Worm (Caenorhabditis elegans): ENCODE results near the gene srh-237.

DNA sequence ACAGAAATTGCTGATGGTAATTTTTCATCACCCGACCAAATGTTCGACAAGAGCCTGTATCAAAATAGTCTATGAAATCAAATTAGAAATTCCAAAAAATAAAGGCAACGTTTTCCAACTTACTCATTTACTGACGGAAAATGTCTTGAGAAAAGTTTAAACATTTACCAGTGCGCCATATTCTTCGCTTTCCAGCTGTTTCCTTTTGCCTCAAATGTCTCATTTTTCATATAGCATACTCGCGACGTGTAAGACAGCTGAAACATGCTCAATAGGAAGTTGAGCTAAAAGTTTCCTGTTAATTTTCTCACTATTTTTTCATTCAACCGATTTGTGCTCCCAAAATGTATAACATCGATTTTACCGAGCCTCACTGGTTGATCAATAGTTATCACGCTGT lies 30.2 kb upstream of the srh-237 start, which contains the start of gene sri-66:
- TF ChIP-seq nhr-77 (tag; optimal IDR thresholded peaks at IDR 0.05) (no peak), nhr-25 (tag; optimal IDR thresholded peaks at IDR 0.05) (no peak), pqm-1 (tag; optimal IDR thresholded peaks at IDR 0.05) (no peak), snpc-4 (tag; optimal IDR thresholded peaks at IDR 0.05) (no peak), nhr-11 (tag; optimal IDR thresholded peaks at IDR 0.05) (no peak), elt-3 (tag; optimal IDR thresholded peaks at IDR 0.05) (no peak), ama-1 (optimal IDR thresholded peaks at IDR 0.05) (no peak), nhr-43 (tag; optimal IDR thresholded peaks at IDR 0.05; ENCODE audit: poor library complexity, severe bottlenecking) (no peak), egl-5 (tag; optimal IDR thresholded peaks at IDR 0.05) (no peak), pha-4 (tag; optimal IDR thresholded peaks at IDR 0.05) (no peak), aly-2 (tag; optimal IDR thresholded peaks at IDR 0.05) (no peak), nhr-12 (tag; optimal IDR thresholded peaks at IDR 0.05) (no peak)

Data from whole organism, L3 larva.